Fruit fly (Drosophila melanogaster) ovary, adult (tissue): ENCODE results near the gene CG6959.

Experiments used
- CG17801 ChIP-seq: fragments of 200-800 bp; optimal IDR thresholded peaks from 2 replicates; lab custom pipeline; 2019; ENCODE audit warnings: missing biosample characterization, mild to moderate bottlenecking, missing genetic modification characterization, moderate library complexity; ENCODE audit not compliant: partially characterized antibody

The CG6959 gene

DNA sequence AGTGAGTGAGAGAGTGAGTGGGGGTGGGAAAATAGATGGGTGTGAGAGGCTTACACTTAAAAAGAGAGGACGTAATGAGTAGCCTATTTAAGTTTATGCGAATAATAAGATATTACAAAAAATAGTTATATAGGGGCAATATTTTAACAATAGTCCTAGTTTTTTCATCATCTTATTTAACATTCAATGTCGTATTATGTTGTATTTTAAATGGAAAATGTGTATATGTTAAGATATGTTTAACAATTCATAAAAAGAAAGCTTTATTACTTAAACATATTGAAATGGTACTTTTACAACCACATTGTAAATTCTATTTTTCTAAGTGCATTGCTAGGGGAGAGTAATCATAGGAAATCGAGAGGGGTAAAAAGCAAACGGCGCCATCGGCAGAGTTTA is 95.3 kb downstream of the CG6959 start:
- no peak for TF ChIP-seq CG17801 (GFP tag; lab: Kevin White, UChicago)

DNA sequence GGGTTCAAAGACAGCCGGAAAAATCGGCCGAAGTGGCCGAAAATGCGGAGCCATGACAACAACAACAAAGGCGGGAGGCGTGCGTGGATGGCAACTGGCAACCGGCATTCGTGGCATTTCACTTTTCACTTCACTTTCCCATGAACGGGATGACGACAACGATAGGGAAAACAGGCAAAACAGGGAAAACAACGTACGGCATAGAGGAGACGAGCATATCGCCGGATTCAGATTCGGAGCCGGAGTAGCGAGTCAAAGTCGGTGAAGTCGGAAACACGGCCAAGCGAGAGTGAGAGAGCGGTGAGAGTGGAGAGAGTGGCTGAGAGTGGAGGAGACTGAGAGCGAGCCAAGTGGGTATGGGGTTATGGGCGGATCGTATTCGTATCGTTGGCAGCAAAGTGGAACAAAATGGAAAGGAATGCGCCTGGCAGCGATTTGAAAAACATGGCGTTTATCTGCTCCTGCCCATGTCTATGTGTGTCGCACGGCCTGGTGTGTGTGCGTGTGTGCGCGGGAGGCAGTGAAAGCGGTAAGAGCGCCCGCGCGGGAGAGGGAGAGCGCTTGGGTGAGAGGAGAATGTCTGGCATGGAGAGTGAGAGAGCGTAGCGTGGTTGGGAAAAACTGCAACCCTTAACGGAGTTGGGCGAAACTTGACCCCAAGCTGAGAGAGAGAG is 95.8 kb downstream of the CG6959 start:
- no peak for TF ChIP-seq CG17801 (GFP tag; lab: Kevin White, UChicago)
